Worm (Caenorhabditis elegans) whole organism, L4 larva: ENCODE data around the gene ZK673.5.

ENCODE experiments used
- F37D6.2 ChIP-seq: sonication (generic microtip); optimal IDR thresholded peaks from 2 replicates; lab custom pipeline; 2016; ENCODE audit warnings: mild to moderate bottlenecking, missing genetic modification characterization, missing compliant biosample characterization
- F44E2.7 ChIP-seq: fragments of 200-800 bp; sonication (Bioruptor generic); IDR thresholded peaks from 2 replicates; pipeline ENCODE4 v2.1.2; 2022; ENCODE audit warnings: missing genetic modification characterization, missing compliant biosample characterization
- T26A8.4 ChIP-seq: fragments of 200-800 bp; sonication (Bioruptor generic); IDR thresholded peaks from 2 replicates; pipeline ENCODE4 v1.3.6; 2022; ENCODE audit warnings: missing genetic modification characterization, missing compliant biosample characterization
- Y48G9A.11 ChIP-seq: fragments of 200-800 bp; sonication (Bioruptor generic); IDR thresholded peaks from 2 replicates; pipeline ENCODE4 v1.3.6; 2022; ENCODE audit warnings: missing genetic modification reagents, missing genetic modification characterization, missing compliant biosample characterization
- Y75B8A.6 ChIP-seq: fragments of 200-800 bp; sonication (Bioruptor generic); IDR thresholded peaks from 2 replicates; pipeline ENCODE4 v1.3.6; 2022; ENCODE audit warnings: missing genetic modification reagents, missing genetic modification characterization, missing compliant biosample characterization
- ZK546.5 ChIP-seq, 2 experiments: sonication (generic microtip); optimal IDR thresholded peaks; 2 replicates each; lab custom pipeline; 2017; ENCODE audit warnings: missing biosample characterization in 2 of 2, missing genetic modification characterization in 2 of 2
- aha-1 ChIP-seq: fragments of 150-350 bp; peaks from one replicate; lab custom pipeline; 2014; ENCODE audit warnings: missing biosample characterization, missing genetic modification characterization
- ama-1 ChIP-seq: fragments of 150-350 bp; optimal IDR thresholded peaks from 2 replicates; lab custom pipeline; 2014; ENCODE audit warnings: inconsistent platforms, mixed read lengths
- attf-4 ChIP-seq: sonication (generic microtip); optimal IDR thresholded peaks from 3 replicates; lab custom pipeline; 2017; ENCODE audit warnings: missing biosample characterization, missing genetic modification characterization
- ceh-28 ChIP-seq: fragments of 150-350 bp; optimal IDR thresholded peaks from 2 replicates; lab custom pipeline; 2014; ENCODE audit warnings: missing biosample characterization, missing genetic modification reagents, missing genetic modification characterization
- cey-2 ChIP-seq: sonication (generic microtip); optimal IDR thresholded peaks from 3 replicates; lab custom pipeline; 2017; ENCODE audit warnings: missing genetic modification characterization, mild to moderate bottlenecking, missing compliant biosample characterization, antibody characterized with exemption, borderline replicate concordance; ENCODE audit not compliant: insufficient read depth
- daf-16 ChIP-seq, 3 experiments: sonication (generic microtip); optimal IDR thresholded peaks; 2 replicates each; lab custom pipeline; 2016 to 2017; ENCODE audit warnings: missing genetic modification characterization in 3 of 3, missing genetic modification reagents in 3 of 3, mild to moderate bottlenecking in 2 of 3, missing compliant biosample characterization in 2 of 3, missing biosample characterization in 1 of 3, moderate library complexity in 1 of 3
- daf-8 ChIP-seq: fragments of 200-800 bp; sonication (Bioruptor generic); IDR thresholded peaks from 2 replicates; pipeline ENCODE4 v1.3.6; 2022; ENCODE audit warnings: missing genetic modification characterization, missing compliant biosample characterization
- dmd-6 ChIP-seq: fragments of 200-800 bp; sonication (Bioruptor generic); IDR thresholded peaks from 2 replicates; pipeline ENCODE4 v1.3.6; 2022; ENCODE audit warnings: missing genetic modification reagents, missing genetic modification characterization, missing compliant biosample characterization
- dmd-8 ChIP-seq: fragments of 200-800 bp; sonication (Bioruptor generic); IDR thresholded peaks from 2 replicates; pipeline ENCODE4 v1.3.6; 2022; ENCODE audit warnings: missing genetic modification characterization, missing compliant biosample characterization
- dpl-1 ChIP-seq: fragments of 150-350 bp; optimal IDR thresholded peaks from 2 replicates; lab custom pipeline; 2014; ENCODE audit warnings: missing biosample characterization, missing genetic modification reagents, missing genetic modification characterization
- duxl-1 ChIP-seq: sonication (generic microtip); optimal IDR thresholded peaks from 2 replicates; lab custom pipeline; 2016; ENCODE audit warnings: mild to moderate bottlenecking, missing genetic modification characterization, moderate library complexity, missing compliant biosample characterization; ENCODE audit not compliant: poor library complexity
- dve-1 ChIP-seq: sonication (generic microtip); optimal IDR thresholded peaks from 2 replicates; lab custom pipeline; 2017; ENCODE audit warnings: antibody characterized with exemption, mild to moderate bottlenecking, missing genetic modification characterization, missing compliant biosample characterization; ENCODE audit not compliant: insufficient read depth
- fos-1 ChIP-seq: fragments of 150-350 bp; optimal IDR thresholded peaks from 2 replicates; lab custom pipeline; 2014; ENCODE audit warnings: missing biosample characterization, missing genetic modification characterization
- gei-8 ChIP-seq: fragments of 200-800 bp; sonication (Bioruptor generic); optimal IDR thresholded peaks from 2 replicates; lab custom pipeline; 2018; ENCODE audit warnings: mild to moderate bottlenecking, missing genetic modification characterization, missing compliant biosample characterization
- hif-1 ChIP-seq, 2 experiments: sonication (generic microtip); optimal IDR thresholded peaks; 2 replicates each; lab custom pipeline; 2016 to 2017; ENCODE audit warnings: missing compliant biosample characterization in 2 of 2, missing genetic modification characterization in 2 of 2, missing genetic modification reagents in 2 of 2, missing genotype in 2 of 2, mild to moderate bottlenecking in 1 of 2
- hlh-11 ChIP-seq: fragments of 200-800 bp; sonication (Bioruptor generic); optimal IDR thresholded peaks from 2 replicates; lab custom pipeline; 2018; ENCODE audit warnings: mild to moderate bottlenecking, missing genetic modification characterization, missing compliant biosample characterization
- hlh-30 ChIP-seq: sonication (generic microtip); optimal IDR thresholded peaks from 2 replicates; lab custom pipeline; 2017; ENCODE audit warnings: antibody characterized with exemption, mild to moderate bottlenecking, missing genetic modification characterization, missing compliant biosample characterization; ENCODE audit not compliant: insufficient read depth
- hmg-1.1 ChIP-seq: fragments of 200-800 bp; sonication (Bioruptor generic); IDR thresholded peaks from 2 replicates; pipeline ENCODE4 v1.3.6; 2022; ENCODE audit warnings: missing genetic modification reagents, missing genetic modification characterization, missing compliant biosample characterization
- jun-1 ChIP-seq: fragments of 150-350 bp; optimal IDR thresholded peaks from 2 replicates; lab custom pipeline; 2014; ENCODE audit warnings: missing biosample characterization, missing genetic modification reagents, missing genetic modification characterization
- lin-38 ChIP-seq: fragments of 200-800 bp; sonication (Bioruptor generic); IDR thresholded peaks from 2 replicates; pipeline ENCODE4 v1.3.6; 2022; ENCODE audit warnings: missing genetic modification reagents, missing genetic modification characterization, missing compliant biosample characterization
- lin-39 ChIP-seq: fragments of 150-350 bp; optimal IDR thresholded peaks from 2 replicates; lab custom pipeline; 2014; ENCODE audit warnings: missing biosample characterization, missing genetic modification reagents, missing genetic modification characterization
- lsy-2 ChIP-seq, 2 experiments: fragments of 150-350 bp in 1 of 2; sonication (generic microtip) in 1 of 2; optimal IDR thresholded peaks; 2 replicates each; lab custom pipeline; 2014 to 2017; ENCODE audit warnings: missing biosample characterization in 2 of 2, missing genetic modification characterization in 2 of 2
- madf-5 ChIP-seq, 2 experiments: fragments of 200-800 bp; sonication (Bioruptor generic); IDR thresholded peaks; 2 replicates each; pipeline ENCODE4 v1.3.6; 2022; ENCODE audit warnings: missing compliant biosample characterization in 2 of 2, missing genetic modification characterization in 2 of 2
- mdt-29 ChIP-seq: fragments of 200-800 bp; sonication (Bioruptor generic); IDR thresholded peaks from 2 replicates; pipeline ENCODE4 v1.3.6; 2022; ENCODE audit warnings: missing genetic modification reagents, missing genetic modification characterization, missing compliant biosample characterization
- mes-2 ChIP-seq: sonication (generic microtip); optimal IDR thresholded peaks from 2 replicates; lab custom pipeline; 2016; ENCODE audit warnings: missing genotype, mild to moderate bottlenecking, missing genetic modification characterization, missing compliant biosample characterization; ENCODE audit not compliant: poor library complexity, severe bottlenecking
- mxl-2 ChIP-seq: fragments of 200-800 bp; sonication (Bioruptor generic); conservative IDR thresholded peaks from 2 replicates; pipeline ENCODE4 v1.3.6; 2022; ENCODE audit warnings: missing genetic modification reagents, missing genetic modification characterization, missing compliant biosample characterization
- nhr-10 ChIP-seq: fragments of 150-350 bp; optimal IDR thresholded peaks from 2 replicates; lab custom pipeline; 2014; ENCODE audit warnings: missing biosample characterization, missing genetic modification characterization
- nhr-102 ChIP-seq: sonication (generic microtip); optimal IDR thresholded peaks from 2 replicates; lab custom pipeline; 2016; ENCODE audit warnings: mild to moderate bottlenecking, missing genetic modification characterization, moderate library complexity, missing compliant biosample characterization
- nhr-41 ChIP-seq: fragments of 200-800 bp; sonication (Bioruptor generic); IDR thresholded peaks from 2 replicates; pipeline ENCODE4 v1.3.6; 2022; ENCODE audit warnings: missing genetic modification reagents, missing genetic modification characterization, missing compliant biosample characterization
- nhr-42 ChIP-seq: fragments of 200-800 bp; sonication (Bioruptor generic); IDR thresholded peaks from 2 replicates; pipeline ENCODE4 v1.3.6; 2022; ENCODE audit warnings: missing genetic modification characterization, missing compliant biosample characterization
- nhr-77 ChIP-seq: fragments of 150-350 bp; optimal IDR thresholded peaks from 2 replicates; lab custom pipeline; 2014; ENCODE audit warnings: missing biosample characterization, missing genetic modification characterization
- php-3 ChIP-seq: fragments of 200-800 bp; sonication (Bioruptor generic); IDR thresholded peaks from 2 replicates; pipeline ENCODE4 v1.3.6; 2022; ENCODE audit warnings: missing genetic modification reagents, missing genetic modification characterization, missing compliant biosample characterization
- sdz-12 ChIP-seq: fragments of 200-800 bp; sonication (Bioruptor generic); optimal IDR thresholded peaks from 2 replicates; lab custom pipeline; 2018; ENCODE audit warnings: mild to moderate bottlenecking, missing genetic modification characterization, missing compliant biosample characterization
- set-16 ChIP-seq: fragments of 200-800 bp; sonication (Bioruptor generic); IDR thresholded peaks from 2 replicates; pipeline ENCODE4 v1.3.6; 2022; ENCODE audit warnings: missing genetic modification reagents, missing genetic modification characterization, missing compliant biosample characterization
- zfp-3 ChIP-seq: fragments of 200-800 bp; sonication (Bioruptor generic); conservative IDR thresholded peaks from 2 replicates; pipeline ENCODE4 v1.3.6; 2022; ENCODE audit warnings: missing genetic modification reagents, missing genetic modification characterization, missing compliant biosample characterization
- zip-2 ChIP-seq: fragments of 150-350 bp; optimal IDR thresholded peaks from 2 replicates; lab custom pipeline; 2014; ENCODE audit warnings: missing biosample characterization, missing genetic modification characterization
- ztf-11 ChIP-seq: fragments of 150-350 bp; optimal IDR thresholded peaks from 2 replicates; lab custom pipeline; 2014; ENCODE audit warnings: missing biosample characterization, missing genetic modification characterization
- ztf-7 ChIP-seq: fragments of 150-350 bp; optimal IDR thresholded peaks from 2 replicates; lab custom pipeline; 2014; ENCODE audit warnings: missing biosample characterization, missing genetic modification characterization

The ZK673.5 gene

ce11 chrII:10447348-10448316, 13.7 kb upstream of the ZK673.5 start, which contains the start of gene ZK673.2 (continued):
- TF ChIP-seq hlh-11 (peak; percentile 89), hlh-30 (tag; lab: Kevin White, UChicago) (peak; percentile 83), hmg-1.1 (no peak), daf-16 (GFP tag; optimal IDR thresholded peaks at IDR 0.05; lab: Kevin White, UChicago) (peak in 1 of 2 experiments; percentile 28), daf-16 (tag; optimal IDR thresholded peaks at IDR 0.05; lab: Kevin White, UChicago) (peak; percentile 61), mxl-2 (GFP tag; lab: Robert Waterston, UW) (no peak), ztf-7 (tag; lab: Kevin White, UChicago) (no peak), F44E2.7 (GFP tag; lab: Robert Waterston, UW) (no peak), Y48G9A.11 (no peak), duxl-1 (tag; lab: Kevin White, UChicago) (no peak), hif-1 (tag; optimal IDR thresholded peaks at IDR 0.05; lab: Kevin White, UChicago) (peak in 1 of 2 experiments; percentile 72), cey-2 (tag; lab: Kevin White, UChicago) (peak; percentile 49), nhr-77 (tag; lab: Kevin White, UChicago) (peak; percentile 26), lsy-2 (tag; optimal IDR thresholded peaks at IDR 0.05; lab: Kevin White, UChicago) (peak in 1 of 2 experiments; percentile 28), dmd-8 (GFP tag; lab: Robert Waterston, UW) (0 out of 2 replicates have a peak, but pooled peaks have one; percentile 34), ZK546.5 (tag; optimal IDR thresholded peaks at IDR 0.05; lab: Kevin White, UChicago) (no peak), zip-2 (no peak), mdt-29 (GFP tag; lab: Robert Waterston, UW) (peak; percentile 26; the same call in 1 of the 2 replicates), php-3 (GFP tag; lab: Robert Waterston, UW) (peak; percentile 68; the same call in 1 of the 2 replicates), nhr-41 (GFP tag; lab: Robert Waterston, UW) (peak; percentile 25; the same call in 1 of the 2 replicates), madf-5 (GFP tag; IDR thresholded peaks at IDR 0.05; lab: Robert Waterston, UW) (no peak), jun-1 (tag; lab: Kevin White, UChicago) (peak; percentile 10), sdz-12 (no peak), mes-2 (peak; percentile 42), F37D6.2 (no peak)

ce11 chrII:10449707-10450106, 11.6 kb upstream of the ZK673.5 start, which contains the start of gene lin-56:
lin-56 (plus strand) TSS chrII:10450007.
- TF ChIP-seq dmd-6 (GFP tag; lab: Robert Waterston, UW) (no peak), aha-1 (peak; percentile 54)

ce11 chrII:10450335-10450734, 11.0 kb upstream of the ZK673.5 start:
- no peak for TF ChIP-seq jun-1 (tag; lab: Kevin White, UChicago)
- TF ChIP-seq T26A8.4 (GFP tag; lab: Robert Waterston, UW): no peak
- TF ChIP-seq zfp-3: peak; percentile 47; the same call in 1 of the 2 replicates
- no peak for TF ChIP-seq F37D6.2
- TF ChIP-seq ztf-11: no peak
- no peak for TF ChIP-seq set-16 (GFP tag; lab: Robert Waterston, UW)
- peak; percentile 27 for TF ChIP-seq dve-1 (tag; lab: Kevin White, UChicago)
- TF ChIP-seq lin-39: no peak
- TF ChIP-seq nhr-102 (tag; lab: Kevin White, UChicago): peak; percentile 0
- TF ChIP-seq Y75B8A.6 (GFP tag; lab: Robert Waterston, UW): no peak
- TF ChIP-seq dpl-1 (GFP tag; lab: Kevin White, UChicago): no peak
- TF ChIP-seq fos-1 (tag; lab: Kevin White, UChicago): no peak
- TF ChIP-seq hlh-30 (tag; lab: Kevin White, UChicago): peak; percentile 31
- TF ChIP-seq gei-8 (GFP tag; lab: Kevin White, UChicago): no peak
- no peak for TF ChIP-seq hlh-11
- TF ChIP-seq lin-38: peak; percentile 72
- no peak for TF ChIP-seq daf-8 (GFP tag; lab: Robert Waterston, UW)
- no peak for TF ChIP-seq attf-4 (tag; lab: Kevin White, UChicago)
- no peak for TF ChIP-seq nhr-10
- no peak for TF ChIP-seq ceh-28 (tag; lab: Kevin White, UChicago)
- TF ChIP-seq nhr-42 (GFP tag; lab: Robert Waterston, UW): no peak
- TF ChIP-seq lsy-2 (tag; optimal IDR thresholded peaks at IDR 0.05; lab: Kevin White, UChicago): peak in 1 of 2 experiments; percentile 31
- TF ChIP-seq ama-1 (lab: Kevin White, UChicago): peak; percentile 56
- TF ChIP-seq dmd-6 (GFP tag; lab: Robert Waterston, UW): no peak
- TF ChIP-seq Y48G9A.11: 0 out of 2 replicates have a peak, but pooled peaks have one; percentile 25
